Worm (Caenorhabditis elegans) whole organism, L4 larva: ENCODE data around the gene Y62E10A.24.
A peak's percentile ranks its signal among the peaks of the same experiment; 100 is the strongest.

ENCODE experiments used
- F10B5.3 ChIP-seq: sonication (generic microtip); optimal IDR thresholded peaks from 2 replicates; lab custom pipeline; 2016; ENCODE audit warnings: mild to moderate bottlenecking, missing genetic modification characterization, missing compliant biosample characterization
- F44E2.7 ChIP-seq: fragments of 200-800 bp; sonication (Bioruptor generic); IDR thresholded peaks from 2 replicates; pipeline ENCODE4 v2.1.2; 2022; ENCODE audit warnings: missing genetic modification characterization, missing compliant biosample characterization
- R02D3.7 ChIP-seq: fragments of 150-350 bp; sonication (generic microtip); optimal IDR thresholded peaks from 3 replicates; lab custom pipeline; 2014; ENCODE audit warnings: missing biosample characterization, missing genetic modification characterization
- Y5F2A.4 ChIP-seq: fragments of 200-800 bp; sonication (Bioruptor generic); optimal IDR thresholded peaks from 2 replicates; lab custom pipeline; 2018; ENCODE audit warnings: mild to moderate bottlenecking, missing genetic modification characterization, missing compliant biosample characterization
- Y75B8A.6 ChIP-seq: fragments of 200-800 bp; sonication (Bioruptor generic); IDR thresholded peaks from 2 replicates; pipeline ENCODE4 v1.3.6; 2022; ENCODE audit warnings: missing genetic modification reagents, missing genetic modification characterization, missing compliant biosample characterization
- ZK546.5 ChIP-seq, 2 experiments: sonication (generic microtip); optimal IDR thresholded peaks; 2 replicates each; lab custom pipeline; 2017; ENCODE audit warnings: missing biosample characterization in 2 of 2, missing genetic modification characterization in 2 of 2
- aly-2 ChIP-seq: sonication (generic microtip); optimal IDR thresholded peaks from 2 replicates; lab custom pipeline; 2018; ENCODE audit warnings: missing biosample characterization, missing genetic modification characterization
- ama-1 ChIP-seq: fragments of 150-350 bp; optimal IDR thresholded peaks from 2 replicates; lab custom pipeline; 2014; ENCODE audit warnings: inconsistent platforms, mixed read lengths
- arid-1 ChIP-seq: fragments of 200-800 bp; sonication (Bioruptor generic); conservative IDR thresholded peaks from 2 replicates; pipeline ENCODE4 v1.3.6; 2022; ENCODE audit warnings: missing genetic modification reagents, missing genetic modification characterization, missing compliant biosample characterization
- ceh-20 ChIP-seq: fragments of 200-800 bp; sonication (Bioruptor generic); IDR thresholded peaks from 2 replicates; pipeline ENCODE4 v1.3.6; 2022; ENCODE audit warnings: missing genetic modification reagents, missing genetic modification characterization, missing compliant biosample characterization
- ceh-28 ChIP-seq: fragments of 150-350 bp; optimal IDR thresholded peaks from 2 replicates; lab custom pipeline; 2014; ENCODE audit warnings: missing biosample characterization, missing genetic modification reagents, missing genetic modification characterization
- ceh-32 ChIP-seq: sonication (generic microtip); optimal IDR thresholded peaks from 2 replicates; lab custom pipeline; 2016; ENCODE audit warnings: mild to moderate bottlenecking, missing genetic modification characterization, missing compliant biosample characterization; ENCODE audit not compliant: poor library complexity
- ceh-62 ChIP-seq: sonication (generic microtip); optimal IDR thresholded peaks from 2 replicates; lab custom pipeline; 2017; ENCODE audit warnings: missing biosample characterization, missing genetic modification characterization
- daf-16 ChIP-seq, 3 experiments: sonication (generic microtip); optimal IDR thresholded peaks; 2 replicates each; lab custom pipeline; 2016 to 2017; ENCODE audit warnings: missing genetic modification characterization in 3 of 3, missing genetic modification reagents in 3 of 3, mild to moderate bottlenecking in 2 of 3, missing compliant biosample characterization in 2 of 3, missing biosample characterization in 1 of 3, moderate library complexity in 1 of 3
- daf-19 ChIP-seq: fragments of 200-800 bp; sonication (Bioruptor generic); conservative IDR thresholded peaks from 2 replicates; pipeline ENCODE4 v1.3.6; 2022; ENCODE audit warnings: missing genetic modification characterization, missing compliant biosample characterization
- daf-8 ChIP-seq: fragments of 200-800 bp; sonication (Bioruptor generic); IDR thresholded peaks from 2 replicates; pipeline ENCODE4 v1.3.6; 2022; ENCODE audit warnings: missing genetic modification characterization, missing compliant biosample characterization
- dmd-9 ChIP-seq: fragments of 200-800 bp; sonication (Bioruptor generic); IDR thresholded peaks from 2 replicates; pipeline ENCODE4 v1.3.6; 2022; ENCODE audit warnings: missing genetic modification reagents, missing genetic modification characterization, missing compliant biosample characterization
- egl-27 ChIP-seq: sonication (generic microtip); optimal IDR thresholded peaks from 3 replicates; lab custom pipeline; 2017; ENCODE audit warnings: missing biosample characterization, missing genetic modification reagents, missing genetic modification characterization
- fkh-10 ChIP-seq: fragments of 150-350 bp; optimal IDR thresholded peaks from 2 replicates; lab custom pipeline; 2014; ENCODE audit warnings: missing biosample characterization, missing genetic modification reagents, missing genetic modification characterization
- fos-1 ChIP-seq: fragments of 150-350 bp; optimal IDR thresholded peaks from 2 replicates; lab custom pipeline; 2014; ENCODE audit warnings: missing biosample characterization, missing genetic modification characterization
- gei-8 ChIP-seq: fragments of 200-800 bp; sonication (Bioruptor generic); optimal IDR thresholded peaks from 2 replicates; lab custom pipeline; 2018; ENCODE audit warnings: mild to moderate bottlenecking, missing genetic modification characterization, missing compliant biosample characterization
- hlh-11 ChIP-seq: fragments of 200-800 bp; sonication (Bioruptor generic); optimal IDR thresholded peaks from 2 replicates; lab custom pipeline; 2018; ENCODE audit warnings: mild to moderate bottlenecking, missing genetic modification characterization, missing compliant biosample characterization
- lim-7 ChIP-seq: fragments of 200-800 bp; sonication (Bioruptor generic); IDR thresholded peaks from 2 replicates; pipeline ENCODE4 v1.3.6; 2022; ENCODE audit warnings: missing genetic modification characterization, missing compliant biosample characterization
- lin-13 ChIP-seq: fragments of 150-350 bp; optimal IDR thresholded peaks from 2 replicates; lab custom pipeline; 2014; ENCODE audit warnings: missing biosample characterization, missing genetic modification reagents, missing genetic modification characterization
- lin-15B ChIP-seq: fragments of 150-350 bp; sonication (generic microtip); optimal IDR thresholded peaks from 3 replicates; lab custom pipeline; 2014; ENCODE audit warnings: missing biosample characterization, missing genetic modification characterization
- lin-29 ChIP-seq: fragments of 200-800 bp; sonication (Bioruptor generic); IDR thresholded peaks from 2 replicates; pipeline ENCODE4 v1.3.6; 2022; ENCODE audit warnings: missing genetic modification reagents, missing genetic modification characterization, missing compliant biosample characterization
- lin-38 ChIP-seq: fragments of 200-800 bp; sonication (Bioruptor generic); IDR thresholded peaks from 2 replicates; pipeline ENCODE4 v1.3.6; 2022; ENCODE audit warnings: missing genetic modification reagents, missing genetic modification characterization, missing compliant biosample characterization
- lin-39 ChIP-seq: fragments of 150-350 bp; optimal IDR thresholded peaks from 2 replicates; lab custom pipeline; 2014; ENCODE audit warnings: missing biosample characterization, missing genetic modification reagents, missing genetic modification characterization
- lir-3 ChIP-seq: sonication (generic microtip); optimal IDR thresholded peaks from 2 replicates; lab custom pipeline; 2016; ENCODE audit warnings: mild to moderate bottlenecking, missing genetic modification characterization, missing compliant biosample characterization
- mdl-1 ChIP-seq, 2 experiments: fragments of 150-350 bp in 1 of 2; sonication (generic microtip) in 1 of 2; optimal IDR thresholded peaks; 2 replicates each; lab custom pipeline; 2014 to 2017; ENCODE audit warnings: missing biosample characterization in 2 of 2, missing genetic modification characterization in 2 of 2
- mdt-29 ChIP-seq: fragments of 200-800 bp; sonication (Bioruptor generic); IDR thresholded peaks from 2 replicates; pipeline ENCODE4 v1.3.6; 2022; ENCODE audit warnings: missing genetic modification reagents, missing genetic modification characterization, missing compliant biosample characterization
- mep-1 ChIP-seq: fragments of 150-350 bp; sonication (generic microtip); optimal IDR thresholded peaks from 3 replicates; lab custom pipeline; 2014; ENCODE audit warnings: missing biosample characterization, missing genetic modification characterization
- mes-2 ChIP-seq: sonication (generic microtip); optimal IDR thresholded peaks from 2 replicates; lab custom pipeline; 2016; ENCODE audit warnings: missing genotype, mild to moderate bottlenecking, missing genetic modification characterization, missing compliant biosample characterization; ENCODE audit not compliant: poor library complexity, severe bottlenecking
- mxl-3 ChIP-seq: fragments of 200-800 bp; sonication (Bioruptor generic); optimal IDR thresholded peaks from 2 replicates; lab custom pipeline; 2018; ENCODE audit warnings: mild to moderate bottlenecking, missing genetic modification characterization, missing compliant biosample characterization
- nhr-102 ChIP-seq: sonication (generic microtip); optimal IDR thresholded peaks from 2 replicates; lab custom pipeline; 2016; ENCODE audit warnings: mild to moderate bottlenecking, missing genetic modification characterization, moderate library complexity, missing compliant biosample characterization
- nhr-11 ChIP-seq: fragments of 150-350 bp; optimal IDR thresholded peaks from 2 replicates; lab custom pipeline; 2014; ENCODE audit warnings: missing biosample characterization, missing genetic modification characterization
- nhr-111 ChIP-seq: fragments of 200-800 bp; sonication (Bioruptor generic); optimal IDR thresholded peaks from 2 replicates; lab custom pipeline; 2018; ENCODE audit warnings: mild to moderate bottlenecking, missing genetic modification characterization, missing compliant biosample characterization
- nhr-28 ChIP-seq: fragments of 150-350 bp; optimal IDR thresholded peaks from 2 replicates; lab custom pipeline; 2014; ENCODE audit warnings: missing biosample characterization, missing genetic modification characterization
- nhr-41 ChIP-seq: fragments of 200-800 bp; sonication (Bioruptor generic); IDR thresholded peaks from 2 replicates; pipeline ENCODE4 v1.3.6; 2022; ENCODE audit warnings: missing genetic modification reagents, missing genetic modification characterization, missing compliant biosample characterization
- nhr-42 ChIP-seq: fragments of 200-800 bp; sonication (Bioruptor generic); IDR thresholded peaks from 2 replicates; pipeline ENCODE4 v1.3.6; 2022; ENCODE audit warnings: missing genetic modification characterization, missing compliant biosample characterization
- nhr-48 ChIP-seq: sonication (generic microtip); optimal IDR thresholded peaks from 2 replicates; lab custom pipeline; 2016; ENCODE audit warnings: mild to moderate bottlenecking, missing genetic modification characterization, missing compliant biosample characterization
- nhr-77 ChIP-seq: fragments of 150-350 bp; optimal IDR thresholded peaks from 2 replicates; lab custom pipeline; 2014; ENCODE audit warnings: missing biosample characterization, missing genetic modification characterization
- pqm-1 ChIP-seq: sonication (generic microtip); optimal IDR thresholded peaks from 2 replicates; lab custom pipeline; 2017; ENCODE audit warnings: missing biosample characterization, missing genetic modification characterization
- rbr-2 ChIP-seq: sonication (generic microtip); optimal IDR thresholded peaks from 2 replicates; lab custom pipeline; 2016; ENCODE audit warnings: missing genotype, missing genetic modification characterization, missing compliant biosample characterization
- saeg-2 ChIP-seq: fragments of 200-800 bp; sonication (Bioruptor generic); IDR thresholded peaks from 2 replicates; pipeline ENCODE4 v1.3.6; 2022; ENCODE audit warnings: missing genetic modification reagents, missing genetic modification characterization, missing compliant biosample characterization
- sdz-12 ChIP-seq: fragments of 200-800 bp; sonication (Bioruptor generic); optimal IDR thresholded peaks from 2 replicates; lab custom pipeline; 2018; ENCODE audit warnings: mild to moderate bottlenecking, missing genetic modification characterization, missing compliant biosample characterization
- set-16 ChIP-seq: fragments of 200-800 bp; sonication (Bioruptor generic); IDR thresholded peaks from 2 replicates; pipeline ENCODE4 v1.3.6; 2022; ENCODE audit warnings: missing genetic modification reagents, missing genetic modification characterization, missing compliant biosample characterization
- skn-1 ChIP-seq: fragments of 150-350 bp; optimal IDR thresholded peaks from 2 replicates; lab custom pipeline; 2014; ENCODE audit warnings: missing biosample characterization, missing genetic modification characterization
- snpc-4 ChIP-seq: fragments of 150-350 bp; optimal IDR thresholded peaks from 2 replicates; lab custom pipeline; 2014; ENCODE audit warnings: missing biosample characterization, missing genetic modification characterization
- tag-97 ChIP-seq: fragments of 200-800 bp; sonication (Bioruptor generic); IDR thresholded peaks from 2 replicates; pipeline ENCODE4 v1.3.6; 2022; ENCODE audit warnings: missing genetic modification characterization, missing compliant biosample characterization
- unc-39 ChIP-seq: sonication (generic microtip); optimal IDR thresholded peaks from 2 replicates; lab custom pipeline; 2017; ENCODE audit warnings: missing biosample characterization, missing genetic modification characterization
- ztf-7 ChIP-seq: fragments of 150-350 bp; optimal IDR thresholded peaks from 2 replicates; lab custom pipeline; 2014; ENCODE audit warnings: missing biosample characterization, missing genetic modification characterization

Y62E10A.24 gene

ce11 chrIV:13386043-13386442 lies 15.5 kb downstream of the Y62E10A.24 start, which contains the start of the genes Y62E10A.20, Y62E10A.23 and mdt-9 (continued):
- TF ChIP-seq daf-8 (GFP tag; lab: Robert Waterston, UW), result no peak
- peak; percentile 30 for TF ChIP-seq nhr-28
- TF ChIP-seq nhr-111 (GFP tag; lab: Kevin White, UChicago), result no peak
- no peak for TF ChIP-seq sdz-12
- no peak for TF ChIP-seq fkh-10
- TF ChIP-seq ceh-20 (GFP tag; lab: Robert Waterston, UW), result no peak
- TF ChIP-seq Y75B8A.6 (GFP tag; lab: Robert Waterston, UW), result no peak
- TF ChIP-seq F44E2.7 (GFP tag; lab: Robert Waterston, UW), result no peak
- TF ChIP-seq lin-13 (GFP tag; lab: Kevin White, UChicago), result peak; percentile 88
- peak; percentile 19 for TF ChIP-seq nhr-102
- no peak for TF ChIP-seq ceh-62 (tag; lab: Kevin White, UChicago)
- TF ChIP-seq fos-1, result no peak
- TF ChIP-seq tag-97 (GFP tag; lab: Robert Waterston, UW), result no peak
- peak; percentile 38 for TF ChIP-seq nhr-77 (tag; lab: Kevin White, UChicago)
- TF ChIP-seq set-16, result no peak
- peak; percentile 94 for TF ChIP-seq mes-2 (tag; lab: Kevin White, UChicago)
- TF ChIP-seq lir-3 (tag; lab: Kevin White, UChicago), result no peak
- TF ChIP-seq nhr-11 (tag; lab: Kevin White, UChicago), result no peak
- TF ChIP-seq lin-29, result no peak
- TF ChIP-seq nhr-48 (tag; lab: Kevin White, UChicago), result no peak
- no peak for TF ChIP-seq nhr-41 (GFP tag; lab: Robert Waterston, UW)
- TF ChIP-seq ceh-28 (tag; lab: Kevin White, UChicago), result no peak
- no peak for TF ChIP-seq lim-7 (GFP tag; lab: Robert Waterston, UW)
- peak; percentile 86 for TF ChIP-seq mep-1
- peak; percentile 96 for TF ChIP-seq lin-38 (GFP tag; lab: Robert Waterston, UW)
- TF ChIP-seq aly-2 (tag; lab: Kevin White, UChicago), result no peak
- no peak for TF ChIP-seq F10B5.3 (tag; lab: Kevin White, UChicago)
- peak; percentile 65 for TF ChIP-seq ztf-7 (tag; lab: Kevin White, UChicago)
- TF ChIP-seq snpc-4, result no peak
- TF ChIP-seq nhr-42, result no peak
- TF ChIP-seq egl-27 (tag; lab: Kevin White, UChicago), result no peak
- TF ChIP-seq mdt-29 (GFP tag; lab: Robert Waterston, UW), result no peak
- no peak for TF ChIP-seq lin-39 (tag; lab: Kevin White, UChicago)
- no peak for TF ChIP-seq dmd-9 (GFP tag; lab: Robert Waterston, UW)
- TF ChIP-seq pqm-1 (tag; lab: Kevin White, UChicago), result no peak
- TF ChIP-seq ama-1, result peak; percentile 20
- TF ChIP-seq R02D3.7 (tag; lab: Kevin White, UChicago), result no peak
- no peak for TF ChIP-seq ZK546.5 (tag; optimal IDR thresholded peaks at IDR 0.05; lab: Kevin White, UChicago)
- no peak for TF ChIP-seq gei-8 (GFP tag; lab: Kevin White, UChicago)
- TF ChIP-seq saeg-2 (GFP tag; lab: Robert Waterston, UW), result no peak
- TF ChIP-seq daf-16 (GFP tag; optimal IDR thresholded peaks at IDR 0.05; lab: Kevin White, UChicago), result no peak
- peak; percentile 31 for TF ChIP-seq daf-16 (tag; optimal IDR thresholded peaks at IDR 0.05; lab: Kevin White, UChicago)
- TF ChIP-seq rbr-2 (tag; lab: Kevin White, UChicago), result peak; percentile 61
- no peak for TF ChIP-seq hlh-11 (tag; lab: Kevin White, UChicago)
- no peak for TF ChIP-seq mdl-1 (tag; optimal IDR thresholded peaks at IDR 0.05; lab: Kevin White, UChicago)
- TF ChIP-seq lin-15B (tag; lab: Kevin White, UChicago), result peak; percentile 7
- TF ChIP-seq daf-19 (GFP tag; lab: Robert Waterston, UW), result no peak
- no peak for TF ChIP-seq mxl-3 (GFP tag; lab: Kevin White, UChicago)
- no peak for TF ChIP-seq Y5F2A.4 (GFP tag; lab: Kevin White, UChicago)
- TF ChIP-seq ceh-32 (tag; lab: Kevin White, UChicago), result no peak
- 0 out of 2 replicates have a peak, but pooled peaks have one; percentile 48 for TF ChIP-seq arid-1
- no peak for TF ChIP-seq unc-39
- no peak for TF ChIP-seq skn-1 (tag; lab: Kevin White, UChicago)
